Worm (Caenorhabditis elegans) whole organism, L4 larva: Measurements from ENCODE around the gene C29E4.9.

Experiments used
- F26F4.8 ChIP-seq: fragments of 200-800 bp; sonication (Bioruptor generic); conservative IDR thresholded peaks from 2 replicates; pipeline ENCODE4 v1.3.6; 2022; ENCODE audit warnings: missing genetic modification characterization, missing compliant biosample characterization
- F37D6.2 ChIP-seq: sonication (generic microtip); optimal IDR thresholded peaks from 2 replicates; lab custom pipeline; 2016; ENCODE audit warnings: mild to moderate bottlenecking, missing genetic modification characterization, missing compliant biosample characterization
- F49E8.2 ChIP-seq: sonication (generic microtip); optimal IDR thresholded peaks from 2 replicates; lab custom pipeline; 2016; ENCODE audit warnings: missing compliant biosample characterization, mild to moderate bottlenecking, missing genetic modification characterization, borderline replicate concordance
- R02D3.7 ChIP-seq: fragments of 150-350 bp; sonication (generic microtip); optimal IDR thresholded peaks from 3 replicates; lab custom pipeline; 2014; ENCODE audit warnings: missing biosample characterization, missing genetic modification characterization
- T20F7.1 ChIP-seq: fragments of 200-800 bp; sonication (Bioruptor generic); optimal IDR thresholded peaks from 2 replicates; lab custom pipeline; 2018; ENCODE audit warnings: mild to moderate bottlenecking, missing genetic modification characterization, missing compliant biosample characterization
- aha-1 ChIP-seq: fragments of 150-350 bp; peaks from one replicate; lab custom pipeline; 2014; ENCODE audit warnings: missing biosample characterization, missing genetic modification characterization
- aly-2 ChIP-seq: sonication (generic microtip); optimal IDR thresholded peaks from 2 replicates; lab custom pipeline; 2018; ENCODE audit warnings: missing biosample characterization, missing genetic modification characterization
- ama-1 ChIP-seq: fragments of 150-350 bp; optimal IDR thresholded peaks from 2 replicates; lab custom pipeline; 2014; ENCODE audit warnings: inconsistent platforms, mixed read lengths
- arid-1 ChIP-seq: fragments of 200-800 bp; sonication (Bioruptor generic); conservative IDR thresholded peaks from 2 replicates; pipeline ENCODE4 v1.3.6; 2022; ENCODE audit warnings: missing genetic modification reagents, missing genetic modification characterization, missing compliant biosample characterization
- ceh-44 ChIP-seq: fragments of 200-800 bp; sonication (Bioruptor generic); IDR thresholded peaks from 2 replicates; pipeline ENCODE4 v1.3.6; 2022; ENCODE audit warnings: missing genetic modification reagents, missing genetic modification characterization, missing compliant biosample characterization
- ces-1 ChIP-seq: fragments of 150-350 bp; sonication (generic microtip); optimal IDR thresholded peaks from 4 replicates; lab custom pipeline; 2014; ENCODE audit warnings: missing biosample characterization, missing genetic modification reagents, missing genetic modification characterization
- ctbp-1 ChIP-seq: fragments of 200-800 bp; sonication (Bioruptor generic); IDR thresholded peaks from 2 replicates; pipeline ENCODE4 v1.3.6; 2022; ENCODE audit warnings: missing genetic modification reagents, missing genetic modification characterization, missing compliant biosample characterization
- daf-12 ChIP-seq: fragments of 150-350 bp; optimal IDR thresholded peaks from 2 replicates; lab custom pipeline; 2014; ENCODE audit warnings: missing biosample characterization, missing genetic modification reagents, missing genetic modification characterization
- daf-8 ChIP-seq: fragments of 200-800 bp; sonication (Bioruptor generic); IDR thresholded peaks from 2 replicates; pipeline ENCODE4 v1.3.6; 2022; ENCODE audit warnings: missing genetic modification characterization, missing compliant biosample characterization
- dpl-1 ChIP-seq: fragments of 150-350 bp; optimal IDR thresholded peaks from 2 replicates; lab custom pipeline; 2014; ENCODE audit warnings: missing biosample characterization, missing genetic modification reagents, missing genetic modification characterization
- duxl-1 ChIP-seq: sonication (generic microtip); optimal IDR thresholded peaks from 2 replicates; lab custom pipeline; 2016; ENCODE audit warnings: mild to moderate bottlenecking, missing genetic modification characterization, moderate library complexity, missing compliant biosample characterization; ENCODE audit not compliant: poor library complexity
- dve-1 ChIP-seq: sonication (generic microtip); optimal IDR thresholded peaks from 2 replicates; lab custom pipeline; 2017; ENCODE audit warnings: antibody characterized with exemption, mild to moderate bottlenecking, missing genetic modification characterization, missing compliant biosample characterization; ENCODE audit not compliant: insufficient read depth
- egl-43 ChIP-seq: fragments of 200-800 bp; sonication (Bioruptor generic); IDR thresholded peaks from 2 replicates; pipeline ENCODE4 v1.3.6; 2022; ENCODE audit warnings: missing genetic modification reagents, missing genetic modification characterization, missing compliant biosample characterization
- gei-8 ChIP-seq: fragments of 200-800 bp; sonication (Bioruptor generic); optimal IDR thresholded peaks from 2 replicates; lab custom pipeline; 2018; ENCODE audit warnings: mild to moderate bottlenecking, missing genetic modification characterization, missing compliant biosample characterization
- hlh-11 ChIP-seq: fragments of 200-800 bp; sonication (Bioruptor generic); optimal IDR thresholded peaks from 2 replicates; lab custom pipeline; 2018; ENCODE audit warnings: mild to moderate bottlenecking, missing genetic modification characterization, missing compliant biosample characterization
- hlh-30 ChIP-seq: sonication (generic microtip); optimal IDR thresholded peaks from 2 replicates; lab custom pipeline; 2017; ENCODE audit warnings: antibody characterized with exemption, mild to moderate bottlenecking, missing genetic modification characterization, missing compliant biosample characterization; ENCODE audit not compliant: insufficient read depth
- jun-1 ChIP-seq: fragments of 150-350 bp; optimal IDR thresholded peaks from 2 replicates; lab custom pipeline; 2014; ENCODE audit warnings: missing biosample characterization, missing genetic modification reagents, missing genetic modification characterization
- lin-13 ChIP-seq: fragments of 150-350 bp; optimal IDR thresholded peaks from 2 replicates; lab custom pipeline; 2014; ENCODE audit warnings: missing biosample characterization, missing genetic modification reagents, missing genetic modification characterization
- lsy-2 ChIP-seq, 2 experiments: fragments of 150-350 bp in 1 of 2; sonication (generic microtip) in 1 of 2; optimal IDR thresholded peaks; 2 replicates each; lab custom pipeline; 2014 to 2017; ENCODE audit warnings: missing biosample characterization in 2 of 2, missing genetic modification characterization in 2 of 2
- madf-5 ChIP-seq, 2 experiments: fragments of 200-800 bp; sonication (Bioruptor generic); IDR thresholded peaks; 2 replicates each; pipeline ENCODE4 v1.3.6; 2022; ENCODE audit warnings: missing compliant biosample characterization in 2 of 2, missing genetic modification characterization in 2 of 2
- madf-9 ChIP-seq: fragments of 200-800 bp; sonication (Bioruptor generic); conservative IDR thresholded peaks from 2 replicates; pipeline ENCODE4 v1.3.6; 2022; ENCODE audit warnings: missing genetic modification reagents, missing genetic modification characterization, missing compliant biosample characterization
- mdl-1 ChIP-seq, 2 experiments: fragments of 150-350 bp in 1 of 2; sonication (generic microtip) in 1 of 2; optimal IDR thresholded peaks; 2 replicates each; lab custom pipeline; 2014 to 2017; ENCODE audit warnings: missing biosample characterization in 2 of 2, missing genetic modification characterization in 2 of 2
- mdt-29 ChIP-seq: fragments of 200-800 bp; sonication (Bioruptor generic); IDR thresholded peaks from 2 replicates; pipeline ENCODE4 v1.3.6; 2022; ENCODE audit warnings: missing genetic modification reagents, missing genetic modification characterization, missing compliant biosample characterization
- mep-1 ChIP-seq: fragments of 150-350 bp; sonication (generic microtip); optimal IDR thresholded peaks from 3 replicates; lab custom pipeline; 2014; ENCODE audit warnings: missing biosample characterization, missing genetic modification characterization
- mes-2 ChIP-seq: sonication (generic microtip); optimal IDR thresholded peaks from 2 replicates; lab custom pipeline; 2016; ENCODE audit warnings: missing genotype, mild to moderate bottlenecking, missing genetic modification characterization, missing compliant biosample characterization; ENCODE audit not compliant: poor library complexity, severe bottlenecking
- mxl-3 ChIP-seq: fragments of 200-800 bp; sonication (Bioruptor generic); optimal IDR thresholded peaks from 2 replicates; lab custom pipeline; 2018; ENCODE audit warnings: mild to moderate bottlenecking, missing genetic modification characterization, missing compliant biosample characterization
- nhr-111 ChIP-seq: fragments of 200-800 bp; sonication (Bioruptor generic); optimal IDR thresholded peaks from 2 replicates; lab custom pipeline; 2018; ENCODE audit warnings: mild to moderate bottlenecking, missing genetic modification characterization, missing compliant biosample characterization
- nhr-48 ChIP-seq: sonication (generic microtip); optimal IDR thresholded peaks from 2 replicates; lab custom pipeline; 2016; ENCODE audit warnings: mild to moderate bottlenecking, missing genetic modification characterization, missing compliant biosample characterization
- nhr-76 ChIP-seq: fragments of 150-350 bp; optimal IDR thresholded peaks from 2 replicates; lab custom pipeline; 2014; ENCODE audit warnings: missing biosample characterization, missing genetic modification characterization
- nhr-77 ChIP-seq: fragments of 150-350 bp; optimal IDR thresholded peaks from 2 replicates; lab custom pipeline; 2014; ENCODE audit warnings: missing biosample characterization, missing genetic modification characterization
- php-3 ChIP-seq: fragments of 200-800 bp; sonication (Bioruptor generic); IDR thresholded peaks from 2 replicates; pipeline ENCODE4 v1.3.6; 2022; ENCODE audit warnings: missing genetic modification reagents, missing genetic modification characterization, missing compliant biosample characterization
- pqm-1 ChIP-seq: sonication (generic microtip); optimal IDR thresholded peaks from 2 replicates; lab custom pipeline; 2017; ENCODE audit warnings: missing biosample characterization, missing genetic modification characterization
- set-16 ChIP-seq: fragments of 200-800 bp; sonication (Bioruptor generic); IDR thresholded peaks from 2 replicates; pipeline ENCODE4 v1.3.6; 2022; ENCODE audit warnings: missing genetic modification reagents, missing genetic modification characterization, missing compliant biosample characterization
- skn-1 ChIP-seq: fragments of 150-350 bp; optimal IDR thresholded peaks from 2 replicates; lab custom pipeline; 2014; ENCODE audit warnings: missing biosample characterization, missing genetic modification characterization
- snpc-4 ChIP-seq: fragments of 150-350 bp; optimal IDR thresholded peaks from 2 replicates; lab custom pipeline; 2014; ENCODE audit warnings: missing biosample characterization, missing genetic modification characterization
- spr-1 ChIP-seq: sonication (generic microtip); optimal IDR thresholded peaks from 2 replicates; lab custom pipeline; 2016; ENCODE audit warnings: mild to moderate bottlenecking, missing genetic modification characterization, missing compliant biosample characterization
- tra-1 ChIP-seq: fragments of 200-800 bp; sonication (Bioruptor generic); IDR thresholded peaks from 2 replicates; pipeline ENCODE4 v1.3.6; 2022; ENCODE audit warnings: missing genetic modification reagents, missing genetic modification characterization, missing compliant biosample characterization
- unc-130 ChIP-seq: sonication (generic microtip); optimal IDR thresholded peaks from 2 replicates; lab custom pipeline; 2016; ENCODE audit warnings: missing genetic modification reagents, missing genetic modification characterization, missing compliant biosample characterization
- unc-39 ChIP-seq: sonication (generic microtip); optimal IDR thresholded peaks from 2 replicates; lab custom pipeline; 2017; ENCODE audit warnings: missing biosample characterization, missing genetic modification characterization
- vab-7 ChIP-seq: fragments of 200-800 bp; sonication (Bioruptor generic); IDR thresholded peaks from 2 replicates; pipeline ENCODE4 v1.3.6; 2022; ENCODE audit warnings: missing genetic modification reagents, missing genetic modification characterization, missing compliant biosample characterization
- zag-1 ChIP-seq: fragments of 150-350 bp; optimal IDR thresholded peaks from 2 replicates; lab custom pipeline; 2014; ENCODE audit warnings: missing biosample characterization, missing genetic modification characterization
- zfp-2 ChIP-seq: sonication (generic microtip); optimal IDR thresholded peaks from 2 replicates; lab custom pipeline; 2016; ENCODE audit warnings: mild to moderate bottlenecking, missing genetic modification characterization, missing compliant biosample characterization
- zip-11 ChIP-seq: fragments of 200-800 bp; sonication (Bioruptor generic); IDR thresholded peaks from 2 replicates; pipeline ENCODE4 v1.3.6; 2022; ENCODE audit warnings: missing genetic modification characterization, missing compliant biosample characterization
- ztf-7 ChIP-seq: fragments of 150-350 bp; optimal IDR thresholded peaks from 2 replicates; lab custom pipeline; 2014; ENCODE audit warnings: missing biosample characterization, missing genetic modification characterization

C29E4.9 gene

ce11 chrIII:7977224-7977623 is 20.4 kb upstream of the C29E4.9 start (continued):
- TF ChIP-seq zag-1 (tag; lab: Kevin White, UChicago) (no peak), R02D3.7 (no peak), gei-8 (GFP tag; lab: Kevin White, UChicago) (no peak)

DNA sequence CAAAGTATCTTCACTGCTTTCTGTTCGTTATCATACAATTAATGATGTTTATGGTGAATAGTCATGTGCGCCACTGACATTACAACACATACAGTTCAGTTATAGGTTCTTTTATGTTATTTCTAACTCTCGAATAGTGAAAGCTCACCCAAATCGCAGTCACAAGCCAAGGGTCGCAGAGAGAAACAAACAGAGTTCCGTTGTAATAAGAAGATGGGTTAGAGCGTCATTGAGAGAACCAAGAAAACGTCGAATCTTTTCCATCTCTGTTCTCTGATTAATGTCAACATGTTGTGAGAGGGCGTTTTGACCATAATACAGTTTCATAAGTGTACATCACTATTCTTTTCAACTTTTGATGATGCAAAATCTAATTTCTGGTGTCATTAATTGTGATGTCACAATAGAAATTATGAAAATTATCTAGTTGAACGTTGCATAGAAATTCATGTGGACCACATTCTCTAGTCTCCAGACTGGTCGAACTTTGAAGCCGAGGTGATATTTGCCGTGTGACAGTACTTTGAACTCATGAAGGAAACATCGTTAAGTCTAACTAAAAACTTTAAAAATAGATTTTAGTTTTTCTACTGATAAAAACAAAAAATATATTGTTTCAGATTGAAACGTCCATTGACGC is 17.2 kb upstream of the C29E4.9 start:
- TF ChIP-seq vab-7 (GFP tag; lab: Robert Waterston, UW), result no peak
- TF ChIP-seq skn-1 (tag; lab: Kevin White, UChicago), result no peak
- no peak for TF ChIP-seq aha-1 (tag; lab: Kevin White, UChicago)
- peak in 1 of 2 experiments; percentile 26 for TF ChIP-seq mdl-1 (tag; optimal IDR thresholded peaks at IDR 0.05; lab: Kevin White, UChicago)
- no peak for TF ChIP-seq daf-12
- peak; percentile 68 for TF ChIP-seq hlh-30
- TF ChIP-seq jun-1 (tag; lab: Kevin White, UChicago), result no peak
- no peak for TF ChIP-seq F26F4.8 (GFP tag; lab: Robert Waterston, UW)
- TF ChIP-seq mep-1, result peak; percentile 65
- TF ChIP-seq snpc-4 (tag; lab: Kevin White, UChicago), result no peak
- no peak for TF ChIP-seq tra-1
- TF ChIP-seq duxl-1 (tag; lab: Kevin White, UChicago), result no peak
- TF ChIP-seq lsy-2 (tag; optimal IDR thresholded peaks at IDR 0.05; lab: Kevin White, UChicago), result peak in 1 of 2 experiments; percentile 28
- no peak for TF ChIP-seq egl-43
- no peak for TF ChIP-seq ztf-7
- 0 out of 2 replicates have a peak, but pooled peaks have one; percentile 7 for TF ChIP-seq ctbp-1 (GFP tag; lab: Robert Waterston, UW)
- no peak for TF ChIP-seq ceh-44
- no peak for TF ChIP-seq nhr-111 (GFP tag; lab: Kevin White, UChicago)
- TF ChIP-seq zip-11 (GFP tag; lab: Robert Waterston, UW), result no peak
- peak; percentile 6 for TF ChIP-seq pqm-1 (tag; lab: Kevin White, UChicago)
- peak; percentile 17 for TF ChIP-seq T20F7.1 (GFP tag; lab: Kevin White, UChicago)
- 0 out of 4 replicates have a peak, but pooled peaks of 1 of the 2 experiments have one; percentile 38 for TF ChIP-seq madf-5 (GFP tag; IDR thresholded peaks at IDR 0.05; lab: Robert Waterston, UW)
- no peak for TF ChIP-seq nhr-48 (tag; lab: Kevin White, UChicago)
- TF ChIP-seq mes-2 (tag; lab: Kevin White, UChicago), result no peak
- TF ChIP-seq set-16, result no peak
- TF ChIP-seq ces-1 (GFP tag; lab: Kevin White, UChicago), result no peak
- TF ChIP-seq unc-130 (GFP tag; lab: Kevin White, UChicago), result no peak
- TF ChIP-seq ama-1, result peak; percentile 70
- TF ChIP-seq madf-9 (GFP tag; lab: Robert Waterston, UW), result no peak
- no peak for TF ChIP-seq mxl-3 (GFP tag; lab: Kevin White, UChicago)
- no peak for TF ChIP-seq aly-2 (tag; lab: Kevin White, UChicago)
- no peak for TF ChIP-seq F49E8.2 (tag; lab: Kevin White, UChicago)
- no peak for TF ChIP-seq nhr-77 (tag; lab: Kevin White, UChicago)
- no peak for TF ChIP-seq R02D3.7
- TF ChIP-seq zag-1 (tag; lab: Kevin White, UChicago), result no peak
- peak; percentile 12 for TF ChIP-seq lin-13 (GFP tag; lab: Kevin White, UChicago)
- no peak for TF ChIP-seq unc-39 (tag; lab: Kevin White, UChicago)
- TF ChIP-seq hlh-11, result peak; percentile 42
- TF ChIP-seq arid-1 (GFP tag; lab: Robert Waterston, UW), result 0 out of 2 replicates have a peak, but pooled peaks have one; percentile 10
- no peak for TF ChIP-seq F37D6.2 (tag; lab: Kevin White, UChicago)
- TF ChIP-seq nhr-76 (tag; lab: Kevin White, UChicago), result no peak
- TF ChIP-seq dpl-1 (GFP tag; lab: Kevin White, UChicago), result no peak
- TF ChIP-seq mdt-29 (GFP tag; lab: Robert Waterston, UW), result no peak
- TF ChIP-seq dve-1 (tag; lab: Kevin White, UChicago), result peak; percentile 71
- TF ChIP-seq zfp-2, result no peak
- TF ChIP-seq spr-1 (tag; lab: Kevin White, UChicago), result no peak
- TF ChIP-seq daf-8 (GFP tag; lab: Robert Waterston, UW), result no peak
- TF ChIP-seq php-3, result peak; percentile 82
